Fruit fly (Drosophila melanogaster) whole organism, embryonic: Measurements from ENCODE around the gene CG8460.
A peak's percentile ranks its signal among the peaks of the same experiment; 100 is the strongest.

Experiments
- B-H1 ChIP-seq: fragments of 200-800 bp; sonication (Bioruptor generic); IDR thresholded peaks from 3 replicates; pipeline ENCODE4 v1.3.6; 2022; ENCODE audit warnings: missing biosample characterization, missing genetic modification characterization
- Bdp1 ChIP-seq: fragments of 200-800 bp; sonication (Bioruptor generic); optimal IDR thresholded peaks from 3 replicates; lab custom pipeline; 2016; ENCODE audit warnings: missing biosample characterization, missing genetic modification characterization
- Blimp-1 ChIP-seq: fragments of 200-800 bp; sonication (Bioruptor generic); optimal IDR thresholded peaks from 3 replicates; lab custom pipeline; 2018; ENCODE audit warnings: missing biosample characterization, missing genetic modification characterization, mild to moderate bottlenecking, moderate library complexity, missing genetic modification reagents
- CG10267 ChIP-seq: fragments of 200-800 bp; sonication (Bioruptor generic); optimal IDR thresholded peaks from 2 replicates; lab custom pipeline; 2018; ENCODE audit warnings: missing biosample characterization, mild to moderate bottlenecking, missing genetic modification characterization, moderate library complexity
- CG10565 ChIP-seq: fragments of 200-800 bp; sonication (Bioruptor generic); optimal IDR thresholded peaks from 3 replicates; lab custom pipeline; 2016; ENCODE audit warnings: missing biosample characterization, mild to moderate bottlenecking, missing genetic modification characterization
- CG12219 ChIP-seq: fragments of 200-800 bp; sonication (Bioruptor generic); optimal IDR thresholded peaks from 3 replicates; lab custom pipeline; 2018; ENCODE audit warnings: missing biosample characterization, mild to moderate bottlenecking, missing genetic modification characterization
- CG1233 ChIP-seq: fragments of 200-800 bp; sonication (Bioruptor generic); optimal IDR thresholded peaks from 4 replicates; lab custom pipeline; 2018; ENCODE audit warnings: missing biosample characterization, mild to moderate bottlenecking, missing genetic modification characterization
- CG13296 ChIP-seq: fragments of 200-800 bp; sonication (Bioruptor generic); optimal IDR thresholded peaks from 3 replicates; lab custom pipeline; 2018; ENCODE audit warnings: missing biosample characterization, mild to moderate bottlenecking, missing genetic modification characterization
- CG17385 ChIP-seq: fragments of 200-800 bp; sonication (Bioruptor generic); optimal IDR thresholded peaks from 3 replicates; lab custom pipeline; 2018; ENCODE audit warnings: missing biosample characterization, mild to moderate bottlenecking, missing genetic modification characterization
- CG18011 ChIP-seq: fragments of 200-800 bp; sonication (Bioruptor generic); optimal IDR thresholded peaks from 2 replicates; lab custom pipeline; 2017; ENCODE audit warnings: missing biosample characterization, missing genetic modification characterization, mild to moderate bottlenecking, moderate library complexity, missing genotype
- CG18619 ChIP-seq: fragments of 200-800 bp; sonication (Bioruptor generic); optimal IDR thresholded peaks from 3 replicates; lab custom pipeline; 2017; ENCODE audit warnings: missing biosample characterization, mild to moderate bottlenecking, missing genetic modification characterization
- CG2202 ChIP-seq: fragments of 200-800 bp; sonication (Bioruptor generic); optimal IDR thresholded peaks from 2 replicates; lab custom pipeline; 2018; ENCODE audit warnings: missing biosample characterization, mild to moderate bottlenecking, missing genetic modification characterization
- CG30431 ChIP-seq: fragments of 200-800 bp; sonication (Bioruptor generic); optimal IDR thresholded peaks from 2 replicates; lab custom pipeline; 2017; ENCODE audit warnings: missing biosample characterization, missing genetic modification characterization
- CG3281 ChIP-seq: fragments of 200-800 bp; sonication (Bioruptor generic); optimal IDR thresholded peaks from 3 replicates; lab custom pipeline; 2017; ENCODE audit warnings: missing biosample characterization, mild to moderate bottlenecking, missing genetic modification characterization
- CG3847 ChIP-seq: fragments of 200-800 bp; sonication (Bioruptor generic); IDR thresholded peaks from 2 replicates; pipeline ENCODE4 v1.3.6; 2022; ENCODE audit warnings: missing biosample characterization, missing genetic modification characterization
- CG3995 ChIP-seq: fragments of 200-800 bp; sonication (Bioruptor generic); optimal IDR thresholded peaks from 3 replicates; lab custom pipeline; 2016; ENCODE audit warnings: missing biosample characterization, missing genetic modification characterization
- CG4328 ChIP-seq: fragments of 200-800 bp; sonication (Bioruptor generic); optimal IDR thresholded peaks from 3 replicates; lab custom pipeline; 2017; ENCODE audit warnings: missing biosample characterization, missing genetic modification reagents, missing genetic modification characterization
- CG4820 ChIP-seq: fragments of 200-800 bp; sonication (Bioruptor generic); optimal IDR thresholded peaks from 3 replicates; lab custom pipeline; 2016; ENCODE audit warnings: missing biosample characterization, missing genetic modification characterization
- CG5245 ChIP-seq: fragments of 200-800 bp; sonication (Bioruptor generic); optimal IDR thresholded peaks from 3 replicates; lab custom pipeline; 2016; ENCODE audit warnings: missing biosample characterization, missing genetic modification characterization
- CG5953 ChIP-seq: fragments of 200-800 bp; sonication (Bioruptor generic); IDR thresholded peaks from 2 replicates; pipeline ENCODE4 v1.3.6; 2022; ENCODE audit warnings: missing biosample characterization, missing genetic modification characterization
- CG7271 ChIP-seq: fragments of 200-800 bp; sonication (Bioruptor generic); optimal IDR thresholded peaks from 2 replicates; lab custom pipeline; 2018; ENCODE audit warnings: missing biosample characterization, mild to moderate bottlenecking, missing genetic modification characterization, moderate library complexity
- CG8944 ChIP-seq: fragments of 200-800 bp; sonication (Bioruptor generic); optimal IDR thresholded peaks from 3 replicates; lab custom pipeline; 2016; ENCODE audit warnings: missing biosample characterization, missing genetic modification characterization
- CG9609 ChIP-seq: fragments of 200-800 bp; sonication (Bioruptor generic); optimal IDR thresholded peaks from 3 replicates; lab custom pipeline; 2016; ENCODE audit warnings: missing biosample characterization, missing genetic modification characterization
- Camta ChIP-seq: fragments of 200-800 bp; sonication (Bioruptor generic); optimal IDR thresholded peaks from 2 replicates; lab custom pipeline; 2016; ENCODE audit warnings: missing biosample characterization, missing genetic modification characterization
- CrebB ChIP-seq: fragments of 200-800 bp; sonication (Bioruptor generic); optimal IDR thresholded peaks from 3 replicates; lab custom pipeline; 2018; ENCODE audit warnings: missing biosample characterization, mild to moderate bottlenecking, missing genetic modification characterization
- Dp ChIP-seq: fragments of 200-800 bp; sonication (Bioruptor generic); optimal IDR thresholded peaks from 2 replicates; lab custom pipeline; 2018; ENCODE audit warnings: missing biosample characterization, mild to moderate bottlenecking, missing genetic modification characterization, moderate library complexity
- Ets97D ChIP-seq: fragments of 200-800 bp; sonication (Bioruptor generic); optimal IDR thresholded peaks from 3 replicates; lab custom pipeline; 2016; ENCODE audit warnings: missing biosample characterization, missing genetic modification characterization
- Hand ChIP-seq: fragments of 200-800 bp; sonication (Bioruptor generic); optimal IDR thresholded peaks from 2 replicates; lab custom pipeline; 2017; ENCODE audit warnings: mild to moderate bottlenecking, missing biosample characterization, missing genetic modification reagents, missing genetic modification characterization
- Hey ChIP-seq: fragments of 200-800 bp; sonication (Bioruptor generic); optimal IDR thresholded peaks from 3 replicates; lab custom pipeline; 2018; ENCODE audit warnings: missing biosample characterization, mild to moderate bottlenecking, missing genetic modification characterization
- MESR4 ChIP-seq: fragments of 200-800 bp; sonication (Bioruptor generic); optimal IDR thresholded peaks from 2 replicates; lab custom pipeline; 2018; ENCODE audit warnings: missing biosample characterization, mild to moderate bottlenecking, missing genetic modification characterization, moderate library complexity
- Oaz ChIP-seq: fragments of 200-800 bp; sonication (Bioruptor generic); IDR thresholded peaks from 2 replicates; pipeline ENCODE4 v1.3.6; 2022; ENCODE audit warnings: missing biosample characterization, missing genetic modification characterization
- Optix ChIP-seq: fragments of 200-800 bp; sonication (Bioruptor generic); IDR thresholded peaks from 3 replicates; pipeline ENCODE4 v1.3.6; 2022; ENCODE audit warnings: missing biosample characterization, missing genetic modification characterization
- Ravus ChIP-seq: fragments of 200-800 bp; sonication (Bioruptor generic); IDR thresholded peaks from 2 replicates; pipeline ENCODE4 v1.3.6; 2022; ENCODE audit warnings: missing biosample characterization, missing genetic modification characterization
- Side ChIP-seq: fragments of 200-800 bp; sonication (Bioruptor generic); optimal IDR thresholded peaks from 2 replicates; lab custom pipeline; 2016; ENCODE audit warnings: missing biosample characterization, missing genetic modification characterization
- Six4 ChIP-seq: fragments of 200-800 bp; sonication (Bioruptor generic); optimal IDR thresholded peaks from 2 replicates; lab custom pipeline; 2016; ENCODE audit warnings: missing biosample characterization, missing genetic modification characterization
- Sry-β ChIP-seq: fragments of 200-800 bp; sonication (Bioruptor generic); optimal IDR thresholded peaks from 2 replicates; lab custom pipeline; 2018; ENCODE audit warnings: missing biosample characterization, mild to moderate bottlenecking, missing genetic modification characterization, moderate library complexity
- bab2 ChIP-seq: fragments of 200-800 bp; sonication (Bioruptor generic); optimal IDR thresholded peaks from 2 replicates; lab custom pipeline; 2016; ENCODE audit warnings: missing biosample characterization, missing genetic modification characterization
- caup ChIP-seq: fragments of 200-800 bp; sonication (Bioruptor generic); optimal IDR thresholded peaks from 3 replicates; lab custom pipeline; 2017; ENCODE audit warnings: missing biosample characterization, mild to moderate bottlenecking, missing genetic modification characterization, moderate library complexity; ENCODE audit not compliant: severe bottlenecking
- chif ChIP-seq, 2 experiments: fragments of 200-800 bp; sonication (Bioruptor generic); optimal IDR thresholded peaks; 3 replicates each; lab custom pipeline; 2016; ENCODE audit warnings: missing biosample characterization in 2 of 2, missing genetic modification characterization in 2 of 2
- chinmo ChIP-seq: fragments of 200-800 bp; sonication (Bioruptor generic); IDR thresholded peaks from 4 replicates; pipeline ENCODE4 v1.3.6; 2022; ENCODE audit warnings: missing biosample characterization, missing genetic modification characterization; ENCODE audit not compliant: partially characterized antibody
- crol ChIP-seq: fragments of 200-800 bp; sonication (Bioruptor generic); IDR thresholded peaks from 2 replicates; pipeline ENCODE4 v1.3.6; 2022; ENCODE audit warnings: missing biosample characterization, missing genetic modification characterization
- gem ChIP-seq: fragments of 200-800 bp; sonication (Bioruptor generic); optimal IDR thresholded peaks from 2 replicates; lab custom pipeline; 2019; ENCODE audit warnings: missing biosample characterization, mild to moderate bottlenecking, missing genetic modification characterization, moderate library complexity
- nau ChIP-seq: fragments of 200-800 bp; sonication (Bioruptor generic); optimal IDR thresholded peaks from 3 replicates; lab custom pipeline; 2017; ENCODE audit warnings: missing biosample characterization, mild to moderate bottlenecking, missing genetic modification characterization, missing genetic modification reagents
- org-1 ChIP-seq: fragments of 200-800 bp; sonication (Bioruptor generic); optimal IDR thresholded peaks from 2 replicates; lab custom pipeline; 2017; ENCODE audit warnings: missing biosample characterization, missing genetic modification characterization
- pnt ChIP-seq: fragments of 200-800 bp; sonication (Bioruptor generic); optimal IDR thresholded peaks from 3 replicates; lab custom pipeline; 2016; ENCODE audit warnings: missing biosample characterization, missing genetic modification characterization
- sr ChIP-seq: fragments of 200-800 bp; sonication (Bioruptor generic); IDR thresholded peaks from 3 replicates; pipeline ENCODE4 v1.3.6; 2022; ENCODE audit warnings: missing biosample characterization, missing genetic modification characterization
- tup ChIP-seq: fragments of 200-800 bp; sonication (Bioruptor generic); optimal IDR thresholded peaks from 2 replicates; lab custom pipeline; 2016; ENCODE audit warnings: missing biosample characterization, mild to moderate bottlenecking, missing genetic modification characterization, moderate library complexity
- usp ChIP-seq: fragments of >200 bp; optimal IDR thresholded peaks from 2 replicates; lab custom pipeline; 2017; ENCODE audit warnings: missing biosample characterization, missing genetic modification characterization
- vfl ChIP-seq: fragments of 200-800 bp; sonication (Bioruptor generic); optimal IDR thresholded peaks from 2 replicates; lab custom pipeline; 2016; ENCODE audit warnings: missing biosample characterization, missing genetic modification characterization
- yki ChIP-seq: fragments of >200 bp; optimal IDR thresholded peaks from 3 replicates; lab custom pipeline; 2018

Gene CG8460

dm6 chr2L:8204996-8205567, 8.1 kb downstream of the CG8460 start, which contains the start of gene SLC5A11 (continued):
- TF ChIP-seq CG10565 (GFP tag; lab: Kevin White, UChicago) (peak; percentile 94), yki (lab: Kevin White, UChicago) (no peak), CG30431 (GFP tag; lab: Kevin White, UChicago) (peak; percentile 23), CG18011 (peak; percentile 84), Oaz (GFP tag; lab: Robert Waterston, UW) (peak; percentile 99), Sry-β (peak; percentile 44), Ravus (peak; percentile 64), B-H1 (peak; percentile 95), CG3281 (peak; percentile 96), MESR4 (peak; percentile 28), CG12219 (GFP tag; lab: Kevin White, UChicago) (peak; percentile 93), CG9609 (GFP tag; lab: Kevin White, UChicago) (peak; percentile 73), usp (GFP tag; lab: Kevin White, UChicago) (no peak), chif (GFP tag; optimal IDR thresholded peaks at IDR 0.05; lab: Kevin White, UChicago) (peak; percentile 60 to 66), CG13296 (GFP tag; lab: Kevin White, UChicago) (peak; percentile 98), gem (tag; lab: Kevin White, UChicago) (peak; percentile 98), vfl (GFP tag; lab: Kevin White, UChicago) (peak; percentile 51), Side (GFP tag; lab: Kevin White, UChicago) (peak; percentile 58), bab2 (GFP tag; lab: Kevin White, UChicago) (peak; percentile 99), CG18619 (GFP tag; lab: Kevin White, UChicago) (peak; percentile 92), CG8944 (GFP tag; lab: Kevin White, UChicago) (peak; percentile 54), nau (GFP tag; lab: Kevin White, UChicago) (peak; percentile 98), Hand (peak; percentile 97), CG5245 (GFP tag; lab: Kevin White, UChicago) (peak; percentile 99), CG10267 (tag; lab: Kevin White, UChicago) (peak; percentile 97), CG4328 (GFP tag; lab: Kevin White, UChicago) (peak; percentile 93), sr (GFP tag; lab: Robert Waterston, UW) (peak; percentile 93), CG4820 (GFP tag; lab: Kevin White, UChicago) (peak; percentile 99), org-1 (peak; percentile 100), Six4 (GFP tag; lab: Kevin White, UChicago) (peak; percentile 97), Bdp1 (GFP tag; lab: Kevin White, UChicago) (peak; percentile 40), crol (GFP tag; lab: Robert Waterston, UW) (0 out of 2 replicates have a peak, but pooled peaks have one; percentile 19), CG2202 (tag; lab: Kevin White, UChicago) (peak; percentile 77), CG5953 (peak; percentile 93), Optix (peak; percentile 68; the same call in 2 of the 3 replicates), Camta (peak; percentile 91), CG7271 (tag; lab: Kevin White, UChicago) (peak; percentile 66), CrebB (tag; lab: Kevin White, UChicago) (peak; percentile 94), CG17385 (peak; percentile 93), CG3847 (peak; percentile 100), caup (GFP tag; lab: Kevin White, UChicago) (peak; percentile 100), Ets97D (GFP tag; lab: Kevin White, UChicago) (peak; percentile 96), CG3995 (GFP tag; lab: Kevin White, UChicago) (peak; percentile 54), chinmo (peak; percentile 86; the same call in 2 of the 4 replicates), Dp (GFP tag; lab: Kevin White, UChicago) (peak; percentile 5), Hey (tag; lab: Kevin White, UChicago) (peak; percentile 75), CG1233 (GFP tag; lab: Kevin White, UChicago) (peak; percentile 92), tup (GFP tag; lab: Kevin White, UChicago) (peak; percentile 97), pnt (GFP tag; lab: Kevin White, UChicago) (peak; percentile 78), Blimp-1 (peak; percentile 96)
